Fruit fly (Drosophila melanogaster): ENCODE measurements around the gene Snmp1.

Snmp1 gene

DNA sequence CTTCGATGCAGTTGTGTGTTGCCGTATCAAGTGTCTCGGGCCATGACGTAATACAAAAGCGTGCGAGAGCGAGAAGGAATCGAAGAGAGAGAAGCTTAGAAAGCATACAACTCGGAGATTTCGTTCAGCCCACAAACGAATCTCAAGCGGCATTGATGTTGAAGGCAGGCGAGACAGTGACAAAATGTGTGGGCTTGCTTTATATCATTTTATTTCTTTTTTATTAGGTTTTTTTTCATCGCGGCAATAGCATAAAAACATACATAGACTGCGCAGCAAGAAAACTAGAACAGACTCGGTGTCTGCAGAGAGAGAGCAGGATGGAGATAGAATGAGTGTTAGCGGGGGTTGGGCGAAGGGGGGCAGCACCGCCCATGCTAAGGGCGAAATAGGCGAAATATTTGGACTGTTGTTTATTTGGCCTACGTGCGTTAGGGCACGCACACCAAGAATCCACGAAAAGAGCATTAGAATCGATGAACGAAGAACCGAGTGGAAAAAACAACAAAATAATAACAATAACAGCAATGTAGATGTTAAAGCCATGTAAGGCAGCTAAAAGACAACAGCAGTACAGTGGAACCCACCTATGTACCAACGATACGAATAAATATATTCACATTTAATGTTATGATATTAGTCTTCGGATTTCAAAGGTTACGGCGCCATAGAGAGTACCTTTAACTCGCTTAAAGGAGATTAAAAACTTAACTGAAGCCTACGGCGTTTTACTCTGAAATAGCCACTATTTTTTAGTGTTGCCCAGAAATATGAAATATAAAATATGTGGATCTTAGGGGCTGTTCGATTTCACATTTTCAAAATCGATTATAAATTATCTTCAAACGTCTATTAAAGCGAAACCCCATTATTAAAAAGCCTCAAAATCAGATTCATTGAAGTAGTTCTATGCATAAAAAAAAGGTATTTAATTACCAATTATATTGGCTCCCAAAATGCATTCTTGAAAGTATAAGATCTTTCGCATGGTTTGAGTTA, 19.7 kb upstream of the Snmp1 start (continued):
- TF ChIP-seq pb (GFP tag; optimal IDR thresholded peaks at IDR 0.05) (no peak), CG15011 (GFP tag; optimal IDR thresholded peaks at IDR 0.05) (no peak), mirr (GFP tag; optimal IDR thresholded peaks at IDR 0.05) (peak; percentile 34), jumu (GFP tag; optimal IDR thresholded peaks at IDR 0.05) (peak; percentile 25), CG17829 (tag; optimal IDR thresholded peaks at IDR 0.05) (peak; percentile 29), crol (GFP tag; IDR thresholded peaks at IDR 0.05) (peak; percentile 79), CG3838 (GFP tag; optimal IDR thresholded peaks at IDR 0.05) (no peak), CG2875 (GFP tag; optimal IDR thresholded peaks at IDR 0.05) (no peak), sob (GFP tag; IDR thresholded peaks at IDR 0.05) (peak; percentile 52), CG18619 (GFP tag; optimal IDR thresholded peaks at IDR 0.05) (peak; percentile 62), CG30403 (GFP tag; optimal IDR thresholded peaks at IDR 0.05) (peak; percentile 74), tgo (GFP tag; IDR thresholded peaks at IDR 0.05) (peak; percentile 45; the same call in 1 of the 3 replicates), E2f2 (GFP tag; IDR thresholded peaks at IDR 0.05) (0 out of 2 replicates have a peak, but pooled peaks have one; percentile 32), Dfd (GFP tag; optimal IDR thresholded peaks at IDR 0.05) (no peak), MBD-R2 (GFP tag; IDR thresholded peaks at IDR 0.05) (no peak; the same call in 1 of the 2 replicates), CG10321 (GFP tag; IDR thresholded peaks at IDR 0.05) (no peak), sens (GFP tag) (peak; percentile 73), CG9876 (GFP tag; optimal IDR thresholded peaks at IDR 0.05) (no peak), tin (GFP tag; optimal IDR thresholded peaks at IDR 0.05) (peak; percentile 12), chn (GFP tag; optimal IDR thresholded peaks at IDR 0.05) (no peak), CG31441 (GFP tag; IDR thresholded peaks at IDR 0.05) (peak; percentile 45; the same call in 1 of the 2 replicates), ab (GFP tag; optimal IDR thresholded peaks at IDR 0.05) (no peak), sd (tag; optimal IDR thresholded peaks at IDR 0.05) (peak; percentile 96), hb (GFP tag; IDR thresholded peaks at IDR 0.05; ENCODE audit: partially characterized antibody) (no peak), CG18764 (GFP tag; optimal IDR thresholded peaks at IDR 0.05) (no peak), CG14667 (GFP tag; IDR thresholded peaks at IDR 0.05) (peak; percentile 44; the same call in 1 of the 2 replicates), Tbp (GFP tag; optimal IDR thresholded peaks at IDR 0.05) (no peak), ATbp (GFP tag; optimal IDR thresholded peaks at IDR 0.05) (peak; percentile 24), CG4328 (GFP tag; optimal IDR thresholded peaks at IDR 0.05) (no peak), CG3163 (GFP tag; optimal IDR thresholded peaks at IDR 0.05) (no peak), pan (optimal IDR thresholded peaks at IDR 0.05) (no peak), pan (GFP tag; optimal IDR thresholded peaks at IDR 0.05 in 1 of 2, IDR thresholded peaks at IDR 0.05 in 1 of 2) (no peak), Mes4 (GFP tag; optimal IDR thresholded peaks at IDR 0.05) (no peak), NC2α (GFP tag; optimal IDR thresholded peaks at IDR 0.05) (no peak), toy (GFP tag; IDR thresholded peaks at IDR 0.05) (no peak), sim (GFP tag; IDR thresholded peaks at IDR 0.05) (no peak), cwo (GFP tag; optimal IDR thresholded peaks at IDR 0.05) (no peak), CG4617 (GFP tag; optimal IDR thresholded peaks at IDR 0.05; ENCODE audit: borderline replicate concordance) (no peak), fd96Cb (tag; optimal IDR thresholded peaks at IDR 0.05) (no peak), unpg (GFP tag; optimal IDR thresholded peaks at IDR 0.05) (peak; percentile 38), Optix (GFP tag; IDR thresholded peaks at IDR 0.05) (no peak), CG10267 (tag; optimal IDR thresholded peaks at IDR 0.05) (no peak), CG13424 (tag; optimal IDR thresholded peaks at IDR 0.05) (peak; percentile 46), tll (GFP tag; optimal IDR thresholded peaks at IDR 0.05) (no peak), CG7271 (tag; optimal IDR thresholded peaks at IDR 0.05) (no peak), Nf-YC (tag; optimal IDR thresholded peaks at IDR 0.05) (peak; percentile 27), sr (GFP tag; IDR thresholded peaks at IDR 0.05) (peak; percentile 88), Ada2b (GFP tag; IDR thresholded peaks at IDR 0.05) (peak; percentile 40; the same call in 1 of the 2 replicates), Rx (GFP tag; IDR thresholded peaks at IDR 0.05) (0 out of 2 replicates have a peak, but pooled peaks have one; percentile 25)
